Worm (Caenorhabditis elegans): ENCODE results near the gene fax-1.

Gene fax-1

DNA sequence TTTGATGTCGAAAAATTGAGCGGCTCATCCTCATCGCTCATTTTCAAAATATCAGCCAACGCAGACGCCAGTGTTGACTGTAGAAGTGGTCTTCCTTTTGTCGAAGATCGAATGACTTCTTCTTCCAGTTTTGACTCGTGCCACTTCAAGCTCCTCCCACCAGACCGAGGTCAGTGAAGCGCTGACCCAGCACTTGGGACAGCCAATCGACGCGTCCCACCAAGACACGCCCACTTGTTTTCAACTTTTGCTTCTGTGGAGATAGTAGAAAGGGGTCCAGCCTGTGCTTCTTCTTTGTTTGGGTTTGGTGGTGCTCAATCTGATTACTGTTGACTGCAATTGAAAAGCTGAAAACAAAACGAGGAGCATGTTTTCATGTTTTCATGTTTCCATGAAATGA is at the start of gene fax-1:
TSS of gene fax-1 (minus strand) at position 101 of the 400 bp plus-strand sequence.
- TF ChIP-seq ces-1 (GFP tag; optimal IDR thresholded peaks at IDR 0.05) (peak; percentile 18), blmp-1 (tag; optimal IDR thresholded peaks at IDR 0.05) (no peak)

DNA sequence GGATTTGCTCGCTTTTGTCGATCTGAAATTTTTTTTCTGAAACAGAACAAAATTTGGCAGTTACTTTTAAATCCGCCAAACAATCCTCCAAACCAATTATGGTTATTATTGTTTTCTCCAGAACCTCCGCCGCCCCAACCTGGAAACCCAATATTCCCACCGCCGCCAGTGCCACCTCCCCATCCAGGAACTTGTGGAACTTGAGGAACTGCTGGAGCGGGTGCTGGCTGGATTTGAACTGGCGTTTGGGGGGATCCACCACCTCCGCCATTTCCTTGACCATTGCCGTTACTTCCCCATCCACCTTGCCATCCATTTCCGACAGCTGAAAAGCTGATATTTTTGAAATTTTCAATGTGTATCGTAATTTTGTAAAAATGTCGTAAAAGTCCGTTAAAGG is 48.6 kb upstream of the fax-1 start:
- TF ChIP-seq ham-2 (GFP tag; optimal IDR thresholded peaks at IDR 0.05) (no peak), drap-1 (GFP tag; optimal IDR thresholded peaks at IDR 0.05) (no peak), unc-120 (tag; optimal IDR thresholded peaks at IDR 0.05; ENCODE audit: poor library complexity, severe bottlenecking) (no peak), flh-1 (GFP tag; optimal IDR thresholded peaks at IDR 0.05) (no peak), sptf-1 (tag; optimal IDR thresholded peaks at IDR 0.05) (no peak), hlh-1 (tag; optimal IDR thresholded peaks at IDR 0.05) (no peak)

DNA sequence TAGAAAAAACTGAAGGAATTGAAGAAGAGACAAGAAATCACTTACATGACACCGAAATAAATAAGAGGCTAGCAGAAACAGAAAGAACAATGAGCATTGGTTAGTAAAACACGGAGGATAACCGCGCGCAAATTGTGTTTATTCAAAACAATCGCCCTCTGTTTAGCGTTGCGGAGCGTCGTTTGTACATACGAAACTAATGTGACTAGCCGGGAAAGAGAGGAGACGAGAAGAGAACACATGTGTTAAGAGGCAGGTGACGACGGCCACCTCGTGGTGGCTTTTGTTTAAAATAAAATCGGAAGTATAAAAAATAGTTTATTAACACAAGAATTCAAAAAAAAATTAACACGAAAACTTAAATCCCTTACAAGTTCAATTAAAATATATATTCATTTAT is 46.7 kb upstream of the fax-1 start, which contains the start of gene F40F4.7:
TSS of gene F40F4.7 (minus strand) at position 122 of the 400 bp plus-strand sequence.
- TF ChIP-seq pha-4 (tag; optimal IDR thresholded peaks at IDR 0.05) (peak; percentile 61), blmp-1 (tag; optimal IDR thresholded peaks at IDR 0.05) (no peak), lsy-2 (tag; optimal IDR thresholded peaks at IDR 0.05) (no peak), ceh-43 (GFP tag; optimal IDR thresholded peaks at IDR 0.05) (no peak), nhr-237 (tag; optimal IDR thresholded peaks at IDR 0.05) (no peak), elt-3 (tag; optimal IDR thresholded peaks at IDR 0.05) (no peak), unc-39 (tag; optimal IDR thresholded peaks at IDR 0.05) (no peak), hlh-1 (tag; optimal IDR thresholded peaks at IDR 0.05) (peak; percentile 99), nhr-28 (tag; optimal IDR thresholded peaks at IDR 0.05) (no peak), lin-13 (tag; optimal IDR thresholded peaks at IDR 0.05) (peak; percentile 39), nhr-12 (tag; optimal IDR thresholded peaks at IDR 0.05) (no peak)

DNA sequence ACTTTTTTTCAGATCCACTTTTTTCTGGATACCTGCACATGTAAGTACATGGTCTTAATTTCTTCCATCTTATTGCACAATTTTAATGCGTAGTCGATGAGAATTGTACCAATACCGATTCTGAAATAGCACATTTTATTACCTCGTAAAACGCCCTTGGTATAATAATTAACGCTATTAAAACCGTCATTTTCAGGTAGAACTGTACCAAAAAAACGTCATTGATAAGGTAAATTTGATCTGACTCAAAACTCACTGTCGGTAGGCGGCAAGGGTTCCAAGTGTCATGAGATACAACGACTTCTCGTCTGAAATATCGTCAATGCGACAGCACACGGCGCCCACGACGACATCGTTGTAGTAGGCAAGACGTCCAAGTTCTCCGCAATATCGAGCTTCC is 45.3 kb upstream of the fax-1 start:
- TF ChIP-seq lsy-2 (tag; optimal IDR thresholded peaks at IDR 0.05) (no peak), lin-32 (GFP tag; optimal IDR thresholded peaks at IDR 0.05) (no peak), nhr-28 (tag; optimal IDR thresholded peaks at IDR 0.05) (no peak), unc-39 (tag; optimal IDR thresholded peaks at IDR 0.05) (no peak), nhr-12 (tag; optimal IDR thresholded peaks at IDR 0.05) (no peak), cnd-1 (tag; optimal IDR thresholded peaks at IDR 0.05) (no peak), elt-3 (tag; optimal IDR thresholded peaks at IDR 0.05) (no peak), blmp-1 (tag; optimal IDR thresholded peaks at IDR 0.05) (no peak), sem-2 (GFP tag; optimal IDR thresholded peaks at IDR 0.05) (no peak)

DNA sequence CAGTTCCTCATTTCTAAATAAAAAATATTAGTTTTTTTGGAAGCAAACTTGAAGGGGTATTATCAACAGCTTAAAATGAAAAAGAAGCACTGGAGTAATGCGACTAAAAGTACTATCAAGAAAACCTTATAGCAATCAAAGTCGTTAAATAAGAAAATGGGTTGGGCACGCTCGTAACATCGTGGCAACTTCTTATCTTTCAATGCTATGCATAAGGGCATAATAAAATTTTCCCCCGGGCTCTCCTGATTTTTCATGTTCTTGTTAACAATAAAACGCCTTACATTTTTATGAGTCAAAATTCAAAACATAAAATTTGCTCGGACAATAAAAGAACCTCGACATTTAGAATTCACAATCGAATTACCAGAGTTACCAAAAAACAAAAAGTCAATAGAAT is 44.5 kb upstream of the fax-1 start, which contains the start of gene irg-7:
TSS of gene irg-7 (minus strand) at position 23 of the 400 bp plus-strand sequence.
- TF ChIP-seq hlh-1 (tag; optimal IDR thresholded peaks at IDR 0.05) (no peak), ceh-43 (GFP tag; optimal IDR thresholded peaks at IDR 0.05) (no peak), ham-2 (GFP tag; optimal IDR thresholded peaks at IDR 0.05) (no peak), ces-1 (GFP tag; optimal IDR thresholded peaks at IDR 0.05) (no peak), drap-1 (GFP tag; optimal IDR thresholded peaks at IDR 0.05) (no peak), ceh-39 (tag; optimal IDR thresholded peaks at IDR 0.05) (no peak), sptf-1 (tag; optimal IDR thresholded peaks at IDR 0.05) (no peak), cnd-1 (tag; optimal IDR thresholded peaks at IDR 0.05) (no peak)

DNA sequence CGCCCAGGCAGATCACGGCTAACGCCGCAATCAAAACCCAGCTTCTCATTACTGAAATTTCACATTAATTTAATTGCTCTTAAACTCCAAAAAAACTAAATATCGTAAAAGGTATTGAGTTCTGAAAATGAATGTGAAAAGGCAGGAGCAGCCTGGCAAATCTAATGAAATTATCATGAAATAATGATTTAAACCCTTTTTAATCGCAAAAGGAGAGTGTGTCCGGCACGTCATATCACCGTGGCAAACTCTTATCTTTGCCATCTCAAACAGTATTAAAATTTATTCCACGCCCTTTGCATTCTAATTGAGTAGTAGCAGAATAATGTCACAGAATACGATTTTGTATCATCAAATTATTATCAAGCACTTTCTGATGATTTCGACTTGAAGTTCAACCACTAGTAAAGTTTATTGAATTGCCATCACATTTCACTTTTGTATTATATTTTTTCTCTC is 36.2 kb upstream of the fax-1 start, which contains the start of gene F28B4.3:
TSS of gene F28B4.3 (minus strand) at position 51 of the 459 bp plus-strand sequence.
- TF ChIP-seq ceh-43 (GFP tag; optimal IDR thresholded peaks at IDR 0.05) (no peak), nhr-28 (tag; optimal IDR thresholded peaks at IDR 0.05) (no peak), mab-5 (tag; optimal IDR thresholded peaks at IDR 0.05) (no peak), ces-1 (GFP tag; optimal IDR thresholded peaks at IDR 0.05) (no peak), lin-13 (tag; optimal IDR thresholded peaks at IDR 0.05) (no peak), sem-2 (GFP tag; optimal IDR thresholded peaks at IDR 0.05) (no peak), ceh-83 (GFP tag; optimal IDR thresholded peaks at IDR 0.05) (no peak), ham-2 (GFP tag; optimal IDR thresholded peaks at IDR 0.05) (no peak), cnd-1 (tag; optimal IDR thresholded peaks at IDR 0.05) (no peak), lsy-2 (tag; optimal IDR thresholded peaks at IDR 0.05) (no peak), unc-120 (tag; optimal IDR thresholded peaks at IDR 0.05; ENCODE audit: poor library complexity, severe bottlenecking) (no peak), tbx-8 (GFP tag; optimal IDR thresholded peaks at IDR 0.05) (no peak), snpc-4 (tag; optimal IDR thresholded peaks at IDR 0.05) (no peak), blmp-1 (tag; optimal IDR thresholded peaks at IDR 0.05) (no peak), unc-62 (GFP tag; optimal IDR thresholded peaks at IDR 0.05) (no peak), zip-8 (tag; optimal IDR thresholded peaks at IDR 0.05) (no peak), elt-1 (tag; optimal IDR thresholded peaks at IDR 0.05; ENCODE audit: borderline replicate concordance, insufficient read depth) (no peak)

Data from whole organism, mixed stage, embryonic.